Fruit fly (Drosophila melanogaster) whole organism, embryonic: ENCODE measurements around the gene eys.

ENCODE experiments used
- Ada2b ChIP-seq: fragments of 200-800 bp; sonication (Bioruptor generic); IDR thresholded peaks from 2 replicates; pipeline ENCODE4 v1.3.6; 2022; ENCODE audit warnings: missing biosample characterization, missing genetic modification characterization
- Adf1 ChIP-seq: fragments of 200-800 bp; sonication (Bioruptor generic); IDR thresholded peaks from 2 replicates; pipeline ENCODE4 v1.3.6; 2022; ENCODE audit warnings: missing biosample characterization, missing genetic modification characterization
- Atf6 ChIP-seq: fragments of 200-800 bp; sonication (Bioruptor generic); IDR thresholded peaks from 2 replicates; pipeline ENCODE4 v1.3.6; 2022; ENCODE audit warnings: missing biosample characterization, missing genetic modification characterization
- Bgb ChIP-seq: fragments of 200-800 bp; sonication (Bioruptor generic); IDR thresholded peaks from 2 replicates; pipeline ENCODE4 v1.3.6; 2022; ENCODE audit warnings: missing biosample characterization, missing genetic modification characterization; ENCODE audit not compliant: partially characterized antibody
- Blimp-1 ChIP-seq: fragments of 200-800 bp; sonication (Bioruptor generic); optimal IDR thresholded peaks from 3 replicates; lab custom pipeline; 2018; ENCODE audit warnings: missing biosample characterization, missing genetic modification characterization, mild to moderate bottlenecking, moderate library complexity, missing genetic modification reagents
- CG10209 ChIP-seq: fragments of 200-800 bp; sonication (Bioruptor generic); optimal IDR thresholded peaks from 3 replicates; lab custom pipeline; 2017; ENCODE audit warnings: missing biosample characterization, mild to moderate bottlenecking, missing genetic modification characterization, missing genetic modification reagents
- CG10543 ChIP-seq: fragments of 200-800 bp; sonication (Bioruptor generic); optimal IDR thresholded peaks from 3 replicates; lab custom pipeline; 2017; ENCODE audit warnings: missing biosample characterization, mild to moderate bottlenecking, missing genetic modification characterization, moderate library complexity
- CG10565 ChIP-seq: fragments of 200-800 bp; sonication (Bioruptor generic); optimal IDR thresholded peaks from 3 replicates; lab custom pipeline; 2016; ENCODE audit warnings: missing biosample characterization, mild to moderate bottlenecking, missing genetic modification characterization
- CG13123 ChIP-seq: fragments of 200-800 bp; sonication (Bioruptor generic); optimal IDR thresholded peaks from 2 replicates; lab custom pipeline; 2016; ENCODE audit warnings: missing biosample characterization, missing genetic modification characterization
- CG14050 ChIP-seq: fragments of 200-800 bp; sonication (Bioruptor generic); IDR thresholded peaks from 3 replicates; pipeline ENCODE4 v1.3.6; 2022; ENCODE audit warnings: missing biosample characterization, missing genetic modification characterization
- CG17186 ChIP-seq: fragments of 200-800 bp; sonication (Bioruptor generic); optimal IDR thresholded peaks from 3 replicates; lab custom pipeline; 2017; ENCODE audit warnings: missing biosample characterization, missing genetic modification reagents, missing genetic modification characterization
- CG17829 ChIP-seq: fragments of 200-800 bp; optimal IDR thresholded peaks from 2 replicates; lab custom pipeline; 2019; ENCODE audit warnings: missing biosample characterization, mild to moderate bottlenecking, missing genetic modification characterization, moderate library complexity
- CG18619 ChIP-seq: fragments of 200-800 bp; sonication (Bioruptor generic); optimal IDR thresholded peaks from 3 replicates; lab custom pipeline; 2017; ENCODE audit warnings: missing biosample characterization, mild to moderate bottlenecking, missing genetic modification characterization
- CG2129 ChIP-seq: fragments of 200-800 bp; sonication (Bioruptor generic); IDR thresholded peaks from 2 replicates; pipeline ENCODE4 v1.3.6; 2022; ENCODE audit warnings: missing biosample characterization, missing genetic modification characterization; ENCODE audit not compliant: partially characterized antibody
- CG2875 ChIP-seq: fragments of 200-800 bp; sonication (Bioruptor generic); optimal IDR thresholded peaks from 2 replicates; lab custom pipeline; 2017; ENCODE audit warnings: missing biosample characterization, mild to moderate bottlenecking, missing genetic modification characterization, missing genetic modification reagents
- CG31224 ChIP-seq: fragments of 200-800 bp; sonication (Bioruptor generic); IDR thresholded peaks from 2 replicates; pipeline ENCODE4 v1.3.6; 2022; ENCODE audit warnings: missing biosample characterization, missing genetic modification characterization
- CG31365 ChIP-seq: fragments of 200-800 bp; sonication (Bioruptor generic); optimal IDR thresholded peaks from 2 replicates; lab custom pipeline; 2018; ENCODE audit warnings: missing biosample characterization, mild to moderate bottlenecking, missing genetic modification characterization
- CG34224 ChIP-seq: fragments of 200-800 bp; sonication (Bioruptor generic); IDR thresholded peaks from 3 replicates; pipeline ENCODE4 v1.3.6; 2022; ENCODE audit warnings: missing biosample characterization, missing genetic modification characterization; ENCODE audit not compliant: partially characterized antibody
- CG3995 ChIP-seq: fragments of 200-800 bp; sonication (Bioruptor generic); optimal IDR thresholded peaks from 3 replicates; lab custom pipeline; 2016; ENCODE audit warnings: missing biosample characterization, missing genetic modification characterization
- CG4282 ChIP-seq: fragments of 200-800 bp; sonication (Bioruptor generic); optimal IDR thresholded peaks from 2 replicates; lab custom pipeline; 2016; ENCODE audit warnings: missing biosample characterization, missing genetic modification characterization
- CG4328 ChIP-seq: fragments of 200-800 bp; sonication (Bioruptor generic); optimal IDR thresholded peaks from 3 replicates; lab custom pipeline; 2017; ENCODE audit warnings: missing biosample characterization, missing genetic modification reagents, missing genetic modification characterization
- CG6654 ChIP-seq: fragments of 200-800 bp; sonication (Bioruptor generic); optimal IDR thresholded peaks from 2 replicates; lab custom pipeline; 2017; ENCODE audit warnings: missing biosample characterization, mild to moderate bottlenecking, missing genetic modification characterization
- CG6813 ChIP-seq: fragments of 200-800 bp; sonication (Bioruptor generic); optimal IDR thresholded peaks from 2 replicates; lab custom pipeline; 2017; ENCODE audit warnings: missing biosample characterization, missing genetic modification characterization, mild to moderate bottlenecking, moderate library complexity, missing genetic modification reagents
- CG7786 ChIP-seq: fragments of 200-800 bp; sonication (Bioruptor generic); optimal IDR thresholded peaks from 2 replicates; lab custom pipeline; 2016; ENCODE audit warnings: missing biosample characterization, missing genetic modification characterization
- CG9797 ChIP-seq: fragments of 200-800 bp; sonication (Bioruptor generic); optimal IDR thresholded peaks from 3 replicates; lab custom pipeline; 2018; ENCODE audit warnings: missing biosample characterization, mild to moderate bottlenecking, missing genetic modification characterization
- CHES-1-like ChIP-seq: fragments of 200-800 bp; sonication (Bioruptor generic); optimal IDR thresholded peaks from 2 replicates; lab custom pipeline; 2016; ENCODE audit warnings: missing biosample characterization, missing genetic modification characterization
- Dfd ChIP-seq, 2 experiments: fragments of >200 bp; optimal IDR thresholded peaks; 2 replicates each; lab custom pipeline; 2017; ENCODE audit warnings: missing biosample characterization in 2 of 2, missing genetic modification characterization in 2 of 2
- Ets97D ChIP-seq: fragments of 200-800 bp; sonication (Bioruptor generic); optimal IDR thresholded peaks from 3 replicates; lab custom pipeline; 2016; ENCODE audit warnings: missing biosample characterization, missing genetic modification characterization
- Hmr ChIP-seq: fragments of 200-800 bp; sonication (Bioruptor generic); optimal IDR thresholded peaks from 3 replicates; lab custom pipeline; 2017; ENCODE audit warnings: mild to moderate bottlenecking, missing biosample characterization, missing genetic modification reagents, missing genetic modification characterization
- Hmx ChIP-seq: fragments of 200-800 bp; sonication (Bioruptor generic); optimal IDR thresholded peaks from 2 replicates; lab custom pipeline; 2016; ENCODE audit warnings: missing biosample characterization, missing genetic modification characterization
- MBD-R2 ChIP-seq: fragments of 200-800 bp; sonication (Bioruptor generic); IDR thresholded peaks from 2 replicates; pipeline ENCODE4 v1.3.6; 2022; ENCODE audit warnings: missing biosample characterization, missing genetic modification characterization
- MTF-1 ChIP-seq: fragments of 200-800 bp; sonication (Bioruptor generic); optimal IDR thresholded peaks from 2 replicates; lab custom pipeline; 2018; ENCODE audit warnings: missing biosample characterization, mild to moderate bottlenecking, missing genetic modification characterization, borderline replicate concordance
- NK7.1 ChIP-seq: fragments of 200-800 bp; sonication (Bioruptor generic); optimal IDR thresholded peaks from 3 replicates; lab custom pipeline; 2016; ENCODE audit warnings: missing biosample characterization, missing genetic modification characterization
- Optix ChIP-seq: fragments of 200-800 bp; sonication (Bioruptor generic); IDR thresholded peaks from 3 replicates; pipeline ENCODE4 v1.3.6; 2022; ENCODE audit warnings: missing biosample characterization, missing genetic modification characterization
- Sox100B ChIP-seq: fragments of 200-800 bp; sonication (Bioruptor generic); optimal IDR thresholded peaks from 3 replicates; lab custom pipeline; 2018; ENCODE audit warnings: missing biosample characterization, mild to moderate bottlenecking, missing genetic modification characterization
- ac ChIP-seq: fragments of 200-800 bp; sonication (Bioruptor generic); optimal IDR thresholded peaks from 3 replicates; lab custom pipeline; 2017; ENCODE audit warnings: missing biosample characterization, mild to moderate bottlenecking, missing genetic modification characterization
- aop ChIP-seq: fragments of 200-800 bp; sonication (Bioruptor generic); IDR thresholded peaks from 2 replicates; pipeline ENCODE4 v1.3.6; 2022; ENCODE audit warnings: missing biosample characterization, missing genetic modification characterization
- danr ChIP-seq: fragments of 200-800 bp; sonication (Bioruptor generic); IDR thresholded peaks from 2 replicates; pipeline ENCODE4 v1.3.6; 2022; ENCODE audit warnings: missing biosample characterization, missing genetic modification characterization
- dimm ChIP-seq: fragments of 200-800 bp; sonication (Bioruptor generic); IDR thresholded peaks from 2 replicates; pipeline ENCODE4 v1.3.6; 2022; ENCODE audit warnings: missing biosample characterization, missing genetic modification characterization
- fd102C ChIP-seq: fragments of 200-800 bp; sonication (Bioruptor generic); optimal IDR thresholded peaks from 2 replicates; lab custom pipeline; 2018; ENCODE audit warnings: missing biosample characterization, mild to moderate bottlenecking, missing genetic modification characterization, moderate library complexity
- gcm2 ChIP-seq: fragments of 200-800 bp; sonication (Bioruptor generic); optimal IDR thresholded peaks from 2 replicates; lab custom pipeline; 2016; ENCODE audit warnings: missing biosample characterization, missing genetic modification characterization
- h ChIP-seq: fragments of >200 bp; optimal IDR thresholded peaks from 2 replicates; lab custom pipeline; 2017
- ken ChIP-seq: fragments of 200-800 bp; sonication (Bioruptor generic); IDR thresholded peaks from 3 replicates; pipeline ENCODE4 v1.3.6; 2022; ENCODE audit warnings: missing biosample characterization, missing genetic modification characterization
- klu ChIP-seq: fragments of 200-800 bp; sonication (Bioruptor generic); IDR thresholded peaks from 2 replicates; pipeline ENCODE4 v1.3.6; 2022; ENCODE audit warnings: missing biosample characterization, missing genetic modification characterization
- nmo ChIP-seq: fragments of 200-800 bp; sonication (Bioruptor generic); optimal IDR thresholded peaks from 2 replicates; lab custom pipeline; 2018; ENCODE audit warnings: missing biosample characterization, mild to moderate bottlenecking, missing genetic modification characterization, moderate library complexity
- nom ChIP-seq: fragments of 200-800 bp; sonication (Bioruptor generic); optimal IDR thresholded peaks from 2 replicates; lab custom pipeline; 2017; ENCODE audit warnings: missing biosample characterization, missing genetic modification characterization, mild to moderate bottlenecking, moderate library complexity, missing genetic modification reagents
- seq ChIP-seq: fragments of 200-800 bp; sonication (Bioruptor generic); IDR thresholded peaks from 2 replicates; pipeline ENCODE4 v1.3.6; 2022; ENCODE audit warnings: missing biosample characterization, missing genetic modification characterization
- slp2 ChIP-seq: fragments of 200-800 bp; sonication (Bioruptor generic); optimal IDR thresholded peaks from 2 replicates; lab custom pipeline; 2016; ENCODE audit warnings: missing biosample characterization, missing genetic modification characterization
- twi ChIP-seq: fragments of 200-800 bp; optimal IDR thresholded peaks from 2 replicates; lab custom pipeline; 2019; ENCODE audit warnings: missing biosample characterization, mild to moderate bottlenecking, missing genetic modification characterization, moderate library complexity
- vvl ChIP-seq: fragments of 200-800 bp; sonication (Bioruptor generic); IDR thresholded peaks from 2 replicates; pipeline ENCODE4 v1.3.6; 2022; ENCODE audit warnings: missing biosample characterization, missing genetic modification characterization
- wek ChIP-seq: fragments of 200-800 bp; sonication (Bioruptor generic); optimal IDR thresholded peaks from 3 replicates; lab custom pipeline; 2018; ENCODE audit warnings: missing biosample characterization, mild to moderate bottlenecking, missing genetic modification characterization, moderate library complexity
- wor ChIP-seq: fragments of 200-800 bp; sonication (Bioruptor generic); IDR thresholded peaks from 2 replicates; pipeline ENCODE4 v1.3.6; 2022; ENCODE audit warnings: missing biosample characterization, missing genetic modification characterization
- yki ChIP-seq: fragments of >200 bp; optimal IDR thresholded peaks from 3 replicates; lab custom pipeline; 2018

The eys gene

DNA sequence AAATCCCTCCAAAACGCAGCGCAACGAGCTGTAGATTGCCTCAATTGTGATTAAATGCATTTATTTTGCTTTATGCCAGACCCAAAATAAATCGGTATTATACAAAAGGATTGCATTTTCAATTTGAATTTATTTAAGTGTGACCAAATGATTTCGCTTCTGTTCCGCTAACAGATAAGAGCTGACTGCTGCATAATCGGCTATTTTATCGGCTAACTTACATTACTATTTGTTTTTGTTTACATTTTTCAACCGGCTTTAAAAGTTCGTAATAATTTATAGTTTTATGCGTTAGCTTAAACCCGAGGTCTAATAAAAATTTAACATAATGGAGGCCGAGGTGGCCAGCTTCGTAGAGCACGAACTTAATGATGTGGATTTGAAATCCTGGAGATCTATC is 71.5 kb downstream of the eys start, which contains the start of gene PIG-Wa (continued):
- TF ChIP-seq CG9797 (GFP tag; lab: Kevin White, UChicago) (peak; percentile 19), NK7.1 (GFP tag; lab: Kevin White, UChicago) (no peak), CG13123 (no peak), Atf6 (GFP tag; lab: Robert Waterston, UW) (no peak), slp2 (GFP tag; lab: Kevin White, UChicago) (no peak), CG4328 (GFP tag; lab: Kevin White, UChicago) (no peak), Hmx (GFP tag; lab: Kevin White, UChicago) (no peak), CG4282 (no peak), CG31365 (tag; lab: Kevin White, UChicago) (no peak), CG10565 (GFP tag; lab: Kevin White, UChicago) (no peak), Ada2b (GFP tag; lab: Robert Waterston, UW) (no peak), CG2875 (GFP tag; lab: Kevin White, UChicago) (no peak), ken (GFP tag; lab: Robert Waterston, UW) (no peak), Hmr (GFP tag; lab: Kevin White, UChicago) (no peak), fd102C (GFP tag; lab: Kevin White, UChicago) (no peak), CHES-1-like (GFP tag; lab: Kevin White, UChicago) (peak; percentile 7), CG17829 (tag; lab: Kevin White, UChicago) (no peak), vvl (GFP tag; lab: Robert Waterston, UW) (peak; percentile 52; the same call in 1 of the 2 replicates), CG18619 (no peak), nmo (peak; percentile 64), Optix (GFP tag; lab: Robert Waterston, UW) (no peak), CG2129 (no peak), yki (lab: Kevin White, UChicago) (no peak), CG14050 (GFP tag; lab: Robert Waterston, UW) (no peak), CG10209 (GFP tag; lab: Kevin White, UChicago) (no peak), wor (GFP tag; lab: Robert Waterston, UW) (no peak), klu (no peak), seq (no peak), gcm2 (GFP tag; lab: Kevin White, UChicago) (no peak), Sox100B (GFP tag; lab: Kevin White, UChicago) (no peak), dimm (no peak), aop (GFP tag; lab: Robert Waterston, UW) (no peak), danr (GFP tag; lab: Robert Waterston, UW) (no peak), MBD-R2 (peak; percentile 96), h (lab: Kevin White, UChicago) (no peak), CG10543 (GFP tag; lab: Kevin White, UChicago) (no peak), wek (GFP tag; lab: Kevin White, UChicago) (peak; percentile 34), CG6813 (GFP tag; lab: Kevin White, UChicago) (no peak), Ets97D (GFP tag; lab: Kevin White, UChicago) (peak; percentile 62), nom (no peak), MTF-1 (GFP tag; lab: Kevin White, UChicago) (no peak), CG3995 (GFP tag; lab: Kevin White, UChicago) (no peak), Dfd (GFP tag; optimal IDR thresholded peaks at IDR 0.05; lab: Kevin White, UChicago) (no peak), CG6654 (GFP tag; lab: Kevin White, UChicago) (no peak), twi (no peak), CG31224 (GFP tag; lab: Robert Waterston, UW) (no peak), Blimp-1 (GFP tag; lab: Kevin White, UChicago) (no peak), CG17186 (GFP tag; lab: Kevin White, UChicago) (no peak), Bgb (GFP tag; lab: Robert Waterston, UW) (peak; percentile 56), Adf1 (GFP tag; lab: Robert Waterston, UW) (no peak), CG7786 (GFP tag; lab: Kevin White, UChicago) (no peak), CG34224 (GFP tag; lab: Robert Waterston, UW) (peak; percentile 59; the same call in 2 of the 3 replicates), ac (no peak)
